Worm (Caenorhabditis elegans) whole organism, early embryonic: ENCODE measurements around the gene wdr-60.

Experiments used
- B0310.2 ChIP-seq: sonication (generic microtip); optimal IDR thresholded peaks from 2 replicates; lab custom pipeline; 2016; ENCODE audit warnings: mild to moderate bottlenecking, missing genetic modification characterization, missing compliant biosample characterization
- F13C5.2 ChIP-seq: sonication (generic microtip); optimal IDR thresholded peaks from 2 replicates; lab custom pipeline; 2017; ENCODE audit warnings: mild to moderate bottlenecking, missing genetic modification characterization, inconsistent platforms, missing compliant biosample characterization
- aly-1 ChIP-seq: sonication (generic microtip); optimal IDR thresholded peaks from 2 replicates; lab custom pipeline; 2016; ENCODE audit warnings: missing genetic modification characterization, missing compliant biosample characterization
- ama-1 ChIP-seq: fragments of 150-350 bp; optimal IDR thresholded peaks from 2 replicates; lab custom pipeline; 2014
- ceh-13 ChIP-seq: fragments of 200-800 bp; sonication (Bioruptor generic); optimal IDR thresholded peaks from 2 replicates; lab custom pipeline; 2018; ENCODE audit warnings: mild to moderate bottlenecking, missing genetic modification characterization, missing compliant biosample characterization
- ceh-36 ChIP-seq: sonication (generic microtip); optimal IDR thresholded peaks from 2 replicates; lab custom pipeline; 2016; ENCODE audit warnings: missing genetic modification characterization, inconsistent platforms, missing compliant biosample characterization
- ets-7 ChIP-seq: sonication (generic microtip); optimal IDR thresholded peaks from 2 replicates; lab custom pipeline; 2016; ENCODE audit warnings: missing genotype, missing genetic modification characterization, missing compliant biosample characterization
- flt-1 ChIP-seq: fragments of 200-800 bp; sonication (Bioruptor generic); IDR thresholded peaks from 2 replicates; pipeline ENCODE4 v1.3.6; 2022; ENCODE audit warnings: missing genetic modification characterization, missing compliant biosample characterization
- hmbx-1 ChIP-seq: sonication (generic microtip); optimal IDR thresholded peaks from 2 replicates; lab custom pipeline; 2016; ENCODE audit warnings: mild to moderate bottlenecking, missing genetic modification characterization, missing compliant biosample characterization
- hmg-4 ChIP-seq: fragments of 200-800 bp; sonication (Bioruptor generic); optimal IDR thresholded peaks from 2 replicates; lab custom pipeline; 2018; ENCODE audit warnings: mild to moderate bottlenecking, missing genetic modification characterization, missing compliant biosample characterization
- hnd-1 ChIP-seq: sonication (generic microtip); optimal IDR thresholded peaks from 2 replicates; lab custom pipeline; 2016; ENCODE audit warnings: missing genetic modification characterization, missing compliant biosample characterization
- pes-1 ChIP-seq: fragments of 200-800 bp; sonication (Bioruptor generic); IDR thresholded peaks from 2 replicates; pipeline ENCODE4 v1.3.6; 2022; ENCODE audit warnings: missing genetic modification reagents, missing genetic modification characterization, missing compliant biosample characterization
- scrt-1 ChIP-seq: fragments of 200-800 bp; sonication (Bioruptor generic); IDR thresholded peaks from 2 replicates; pipeline ENCODE4 v1.3.6; 2022; ENCODE audit warnings: missing genetic modification characterization, missing compliant biosample characterization
- sea-1 ChIP-seq: fragments of 200-800 bp; sonication (Bioruptor generic); conservative IDR thresholded peaks from 2 replicates; pipeline ENCODE4 v1.3.6; 2022; ENCODE audit warnings: missing genetic modification characterization, missing compliant biosample characterization
- tbx-11 ChIP-seq: fragments of 200-800 bp; sonication (Bioruptor generic); IDR thresholded peaks from 2 replicates; pipeline ENCODE4 v1.3.6; 2022; ENCODE audit warnings: missing genetic modification characterization, missing compliant biosample characterization
- tbx-37 ChIP-seq: fragments of 200-800 bp; sonication (Bioruptor generic); conservative IDR thresholded peaks from 2 replicates; pipeline ENCODE4 v1.3.6; 2022; ENCODE audit warnings: missing genetic modification reagents, missing genetic modification characterization, missing compliant biosample characterization
- tra-4 ChIP-seq: sonication (generic microtip); optimal IDR thresholded peaks from 2 replicates; lab custom pipeline; 2017; ENCODE audit warnings: missing genetic modification characterization, missing compliant biosample characterization

The wdr-60 gene

ce11 chrIII:5012460-5012859, 25.5 kb downstream of the wdr-60 start:
- TF ChIP-seq aly-1 (no peak), hmg-4 (GFP tag; lab: Kevin White, UChicago) (no peak), hmbx-1 (tag; lab: Kevin White, UChicago) (no peak), ceh-13 (no peak), tra-4 (tag; lab: Kevin White, UChicago) (no peak), pes-1 (no peak), hnd-1 (tag; lab: Kevin White, UChicago) (no peak), B0310.2 (no peak), ets-7 (tag; lab: Kevin White, UChicago) (no peak), scrt-1 (no peak), ceh-36 (tag; lab: Kevin White, UChicago) (no peak), sea-1 (GFP tag; lab: Robert Waterston, UW) (no peak), tbx-37 (no peak), ama-1 (lab: Kevin White, UChicago) (no peak), flt-1 (GFP tag; lab: Robert Waterston, UW) (no peak), tbx-11 (GFP tag; lab: Robert Waterston, UW) (no peak), F13C5.2 (tag; lab: Kevin White, UChicago) (no peak)

- 0 out of 2 replicates have a peak, but pooled peaks have one; percentile 39 for TF ChIP-seq sea-1 (GFP tag; lab: Robert Waterston, UW)
- TF ChIP-seq ets-7 (tag; lab: Kevin White, UChicago), result no peak
- TF ChIP-seq F13C5.2 (tag; lab: Kevin White, UChicago), result peak; percentile 74
- no peak for TF ChIP-seq hmbx-1 (tag; lab: Kevin White, UChicago)
- TF ChIP-seq aly-1, result peak; percentile 64
- TF ChIP-seq flt-1 (GFP tag; lab: Robert Waterston, UW), result no peak
- no peak for TF ChIP-seq ceh-13
- TF ChIP-seq tra-4 (tag; lab: Kevin White, UChicago), result no peak
- TF ChIP-seq tbx-37, result no peak
- peak; percentile 48; the same call in 1 of the 2 replicates for TF ChIP-seq pes-1
- no peak for TF ChIP-seq ceh-36 (tag; lab: Kevin White, UChicago)
- peak; percentile 88 for TF ChIP-seq hmg-4 (GFP tag; lab: Kevin White, UChicago)
- TF ChIP-seq ama-1 (lab: Kevin White, UChicago), result no peak
- 0 out of 2 replicates have a peak, but pooled peaks have one; percentile 3 for TF ChIP-seq tbx-11 (GFP tag; lab: Robert Waterston, UW)
- TF ChIP-seq scrt-1, result peak; percentile 14; the same call in 1 of the 2 replicates
- no peak for TF ChIP-seq B0310.2
- no peak for TF ChIP-seq hnd-1 (tag; lab: Kevin White, UChicago)
Measured at ce11 chrIII:5013915-5014346, 26.9 kb downstream of the wdr-60 start.

ce11 chrIII:5017550-5017949, 30.5 kb downstream of the wdr-60 start, which contains the start of gene larp-1:
TSS of gene larp-1 (minus strand) at chrIII:5017650.
- TF ChIP-seq scrt-1 (no peak), ama-1 (lab: Kevin White, UChicago) (no peak), tbx-11 (GFP tag; lab: Robert Waterston, UW) (no peak), B0310.2 (no peak), ceh-13 (no peak), tbx-37 (no peak), flt-1 (GFP tag; lab: Robert Waterston, UW) (no peak), pes-1 (no peak), tra-4 (tag; lab: Kevin White, UChicago) (no peak), ets-7 (tag; lab: Kevin White, UChicago) (no peak), ceh-36 (tag; lab: Kevin White, UChicago) (no peak), aly-1 (no peak), sea-1 (GFP tag; lab: Robert Waterston, UW) (no peak), F13C5.2 (tag; lab: Kevin White, UChicago) (no peak), hmbx-1 (tag; lab: Kevin White, UChicago) (no peak), hnd-1 (tag; lab: Kevin White, UChicago) (no peak)

- TF ChIP-seq ama-1 (lab: Kevin White, UChicago), result no peak
- peak; percentile 67; the same call in 1 of the 2 replicates for TF ChIP-seq tbx-37
- peak; percentile 67 for TF ChIP-seq tbx-11 (GFP tag; lab: Robert Waterston, UW)
- TF ChIP-seq tra-4 (tag; lab: Kevin White, UChicago), result peak; percentile 65
- TF ChIP-seq sea-1 (GFP tag; lab: Robert Waterston, UW), result 0 out of 2 replicates have a peak, but pooled peaks have one; percentile 35
- peak; percentile 75 for TF ChIP-seq flt-1 (GFP tag; lab: Robert Waterston, UW)
- peak; percentile 77 for TF ChIP-seq pes-1
- peak; percentile 95 for TF ChIP-seq hmg-4 (GFP tag; lab: Kevin White, UChicago)
- TF ChIP-seq F13C5.2 (tag; lab: Kevin White, UChicago), result peak; percentile 93
- TF ChIP-seq aly-1, result peak; percentile 56
- peak; percentile 65 for TF ChIP-seq scrt-1
- no peak for TF ChIP-seq hmbx-1 (tag; lab: Kevin White, UChicago)
- TF ChIP-seq hnd-1 (tag; lab: Kevin White, UChicago), result no peak
- peak; percentile 22 for TF ChIP-seq ceh-13
- TF ChIP-seq ets-7 (tag; lab: Kevin White, UChicago), result peak; percentile 44
Measured at ce11 chrIII:5018116-5018689, 31.2 kb downstream of the wdr-60 start, which contains the start of gene wip-1. TSS of gene wip-1 (plus strand) at chrIII:5018639.

- TF ChIP-seq ceh-13, result no peak
- no peak for TF ChIP-seq flt-1 (GFP tag; lab: Robert Waterston, UW)
- TF ChIP-seq ets-7 (tag; lab: Kevin White, UChicago), result no peak
- no peak for TF ChIP-seq scrt-1
- TF ChIP-seq hnd-1 (tag; lab: Kevin White, UChicago), result no peak
- no peak for TF ChIP-seq hmg-4 (GFP tag; lab: Kevin White, UChicago)
- no peak for TF ChIP-seq tbx-37
- no peak for TF ChIP-seq pes-1
- TF ChIP-seq hmbx-1 (tag; lab: Kevin White, UChicago), result no peak
Measured at ce11 chrIII:5020924-5021323, 33.9 kb downstream of the wdr-60 start, which contains the start of gene mdt-11. TSS of gene mdt-11 (plus strand) at chrIII:5021224.

ce11 chrIII:5021689-5022088, 34.7 kb downstream of the wdr-60 start, which contains the start of gene R144.3:
TSS of gene R144.3 (plus strand) at chrIII:5021989.
- TF ChIP-seq B0310.2, result no peak
- TF ChIP-seq ets-7 (tag; lab: Kevin White, UChicago), result no peak
- no peak for TF ChIP-seq F13C5.2 (tag; lab: Kevin White, UChicago)
- no peak for TF ChIP-seq sea-1 (GFP tag; lab: Robert Waterston, UW)
- TF ChIP-seq pes-1, result no peak

ce11 chrIII:5022964-5023363, 36.0 kb downstream of the wdr-60 start, which contains the start of gene R144.13:
TSS of gene R144.13 (plus strand) at chrIII:5023264.
- TF ChIP-seq ceh-36 (tag; lab: Kevin White, UChicago) (no peak), tbx-11 (GFP tag; lab: Robert Waterston, UW) (no peak), ama-1 (lab: Kevin White, UChicago) (no peak), flt-1 (GFP tag; lab: Robert Waterston, UW) (no peak), hmbx-1 (tag; lab: Kevin White, UChicago) (no peak), scrt-1 (no peak), hnd-1 (tag; lab: Kevin White, UChicago) (no peak), F13C5.2 (tag; lab: Kevin White, UChicago) (no peak), sea-1 (GFP tag; lab: Robert Waterston, UW) (no peak), pes-1 (no peak), hmg-4 (GFP tag; lab: Kevin White, UChicago) (no peak), B0310.2 (no peak), tra-4 (tag; lab: Kevin White, UChicago) (no peak), ceh-13 (no peak)
